Worm (Caenorhabditis elegans): ENCODE measurements around the gene W07G1.7.

- TF ChIP-seq lsy-2 (tag; optimal IDR thresholded peaks at IDR 0.05) (no peak), unc-55 (GFP tag; optimal IDR thresholded peaks at IDR 0.05) (no peak)
These were observed 50.1 kb downstream of the W07G1.7 start, which contains the start of gene mltn-3 for ce11 chrII:13916040-13916439.
